Worm (Caenorhabditis elegans) whole organism, young adult: ENCODE measurements around the gene egal-1.

Source experiments
- B0336.3 ChIP-seq: fragments of 200-800 bp; sonication (Bioruptor generic); IDR thresholded peaks from 2 replicates; pipeline ENCODE4 v1.3.6; 2022; ENCODE audit warnings: missing genetic modification characterization, missing compliant biosample characterization
- C17E4.6 ChIP-seq: fragments of 200-800 bp; sonication (Bioruptor generic); IDR thresholded peaks from 2 replicates; pipeline ENCODE4 v1.3.6; 2022; ENCODE audit warnings: missing genetic modification reagents, missing genetic modification characterization, missing compliant biosample characterization
- F10E7.11 ChIP-seq: sonication (generic microtip); optimal IDR thresholded peaks from 2 replicates; lab custom pipeline; 2017; ENCODE audit warnings: mild to moderate bottlenecking, missing genetic modification characterization, moderate library complexity, missing compliant biosample characterization
- F49E8.2 ChIP-seq: sonication (generic microtip); optimal IDR thresholded peaks from 3 replicates; lab custom pipeline; 2017; ENCODE audit warnings: missing genetic modification characterization, mild to moderate bottlenecking, missing compliant biosample characterization, antibody characterized with exemption, moderate library complexity; ENCODE audit not compliant: insufficient read depth
- F52B5.7 ChIP-seq: sonication (generic microtip); optimal IDR thresholded peaks from 2 replicates; lab custom pipeline; 2016; ENCODE audit warnings: mild to moderate bottlenecking, missing genetic modification characterization, missing compliant biosample characterization
- F55B11.4 ChIP-seq: sonication (generic microtip); optimal IDR thresholded peaks from 2 replicates; lab custom pipeline; 2016; ENCODE audit warnings: missing compliant biosample characterization, missing genetic modification characterization, borderline replicate concordance; ENCODE audit not compliant: insufficient read depth
- K11D2.4 ChIP-seq: fragments of 200-800 bp; sonication (Bioruptor generic); IDR thresholded peaks from 2 replicates; pipeline ENCODE4 v1.3.6; 2022; ENCODE audit warnings: missing genetic modification reagents, missing genetic modification characterization, missing compliant biosample characterization
- Y53F4B.3 ChIP-seq: fragments of 200-800 bp; sonication (Bioruptor generic); IDR thresholded peaks from 2 replicates; pipeline ENCODE4 v1.3.6; 2022; ENCODE audit warnings: missing genetic modification reagents, missing genetic modification characterization, missing compliant biosample characterization
- Y56A3A.18 ChIP-seq: fragments of 200-800 bp; sonication (Bioruptor generic); IDR thresholded peaks from 2 replicates; pipeline ENCODE4 v1.3.6; 2022; ENCODE audit warnings: missing genetic modification reagents, missing genetic modification characterization, missing compliant biosample characterization
- Y67H2A.10 ChIP-seq: fragments of 200-800 bp; sonication (Bioruptor generic); conservative IDR thresholded peaks from 2 replicates; pipeline ENCODE4 v1.3.6; 2022; ENCODE audit warnings: missing genetic modification reagents, missing genetic modification characterization, missing compliant biosample characterization
- ZK185.1 ChIP-seq: sonication (generic microtip); optimal IDR thresholded peaks from 2 replicates; lab custom pipeline; 2016; ENCODE audit warnings: mild to moderate bottlenecking, missing genetic modification characterization, missing compliant biosample characterization; ENCODE audit not compliant: poor library complexity, severe bottlenecking
- aptf-3 ChIP-seq: fragments of 200-800 bp; sonication (Bioruptor generic); IDR thresholded peaks from 2 replicates; pipeline ENCODE4 v1.3.6; 2022; ENCODE audit warnings: missing genetic modification characterization, missing compliant biosample characterization
- ceh-100 ChIP-seq: fragments of 200-800 bp; sonication (Bioruptor generic); IDR thresholded peaks from 2 replicates; pipeline ENCODE4 v1.3.6; 2022; ENCODE audit warnings: missing genetic modification reagents, missing genetic modification characterization, missing compliant biosample characterization
- ceh-40 ChIP-seq: fragments of 200-800 bp; sonication (Bioruptor generic); IDR thresholded peaks from 2 replicates; pipeline ENCODE4 v1.3.6; 2022; ENCODE audit warnings: missing genetic modification characterization, missing compliant biosample characterization
- ceh-91 ChIP-seq: fragments of 200-800 bp; sonication (Bioruptor generic); IDR thresholded peaks from 2 replicates; pipeline ENCODE4 v1.3.6; 2022; ENCODE audit warnings: missing genetic modification reagents, missing genetic modification characterization, missing compliant biosample characterization
- efl-1 ChIP-seq: fragments of 150-350 bp; optimal IDR thresholded peaks from 2 replicates; lab custom pipeline; 2014; ENCODE audit warnings: missing biosample characterization, missing genetic modification reagents, missing genetic modification characterization
- ekl-4 ChIP-seq: fragments of 200-800 bp; sonication (Bioruptor generic); IDR thresholded peaks from 2 replicates; pipeline ENCODE4 v1.3.6; 2022; ENCODE audit warnings: missing genetic modification reagents, missing genetic modification characterization, missing compliant biosample characterization
- fkh-3 ChIP-seq: sonication (generic microtip); optimal IDR thresholded peaks from 2 replicates; lab custom pipeline; 2016; ENCODE audit warnings: mild to moderate bottlenecking, missing genetic modification characterization, missing compliant biosample characterization
- him-1 ChIP-seq: sonication (generic microtip); optimal IDR thresholded peaks from 2 replicates; lab custom pipeline; 2016; ENCODE audit warnings: missing genotype, missing genetic modification reagents, missing genetic modification characterization, missing compliant biosample characterization
- hrde-1 ChIP-seq: sonication (generic microtip); optimal IDR thresholded peaks from 2 replicates; lab custom pipeline; 2016; ENCODE audit warnings: missing genetic modification characterization, mild to moderate bottlenecking, missing compliant biosample characterization, moderate library complexity, missing genotype, missing genetic modification reagents, borderline replicate concordance
- hsf-1 ChIP-seq: fragments of 200-800 bp; sonication (Bioruptor generic); IDR thresholded peaks from 2 replicates; pipeline ENCODE4 v1.3.6; 2022; ENCODE audit warnings: missing genetic modification reagents, missing genetic modification characterization, missing compliant biosample characterization
- lin-35 ChIP-seq, 3 experiments: fragments of 150-350 bp in 2 of 3; sonication (generic microtip) in 1 of 3; optimal IDR thresholded peaks; 2 replicates each; lab custom pipeline; 2014 to 2018; ENCODE audit warnings: missing biosample characterization in 3 of 3, missing genetic modification characterization in 3 of 3, missing genetic modification reagents in 3 of 3
- lin-40 ChIP-seq: sonication (generic microtip); optimal IDR thresholded peaks from 2 replicates; lab custom pipeline; 2016; ENCODE audit warnings: missing genetic modification characterization, mild to moderate bottlenecking, missing compliant biosample characterization, missing genotype, missing genetic modification reagents
- madf-10 ChIP-seq: sonication (generic microtip); optimal IDR thresholded peaks from 2 replicates; lab custom pipeline; 2016; ENCODE audit warnings: mild to moderate bottlenecking, missing genetic modification characterization, missing compliant biosample characterization
- mxl-1 ChIP-seq: sonication (generic microtip); optimal IDR thresholded peaks from 2 replicates; lab custom pipeline; 2016; ENCODE audit warnings: missing genetic modification characterization, missing compliant biosample characterization
- nhr-179 ChIP-seq: sonication (generic microtip); optimal IDR thresholded peaks from 2 replicates; lab custom pipeline; 2016; ENCODE audit warnings: mild to moderate bottlenecking, missing genetic modification characterization, missing compliant biosample characterization
- nhr-27 ChIP-seq: fragments of 200-800 bp; sonication (Bioruptor generic); optimal IDR thresholded peaks from 2 replicates; lab custom pipeline; 2018; ENCODE audit warnings: mild to moderate bottlenecking, missing genetic modification characterization, moderate library complexity, missing compliant biosample characterization
- pbrm-1 ChIP-seq: fragments of 200-800 bp; sonication (Bioruptor generic); IDR thresholded peaks from 2 replicates; pipeline ENCODE4 v1.3.6; 2022; ENCODE audit warnings: missing genetic modification reagents, missing genetic modification characterization, missing compliant biosample characterization
- pha-4 ChIP-seq: fragments of 150-350 bp; sonication (generic microtip); optimal IDR thresholded peaks from 2 replicates; lab custom pipeline; 2014; ENCODE audit warnings: missing biosample characterization, missing genetic modification reagents, missing genetic modification characterization
- rpc-1 ChIP-seq, 2 experiments: fragments of 150-350 bp in 1 of 2; sonication (generic microtip) in 1 of 2; optimal IDR thresholded peaks; 2 replicates each; lab custom pipeline; 2014 to 2018; ENCODE audit warnings: missing biosample characterization in 1 of 2, missing genetic modification characterization in 1 of 2, missing genetic modification reagents in 1 of 2, missing genotype in 1 of 2
- snpc-4 ChIP-seq, 5 experiments: fragments of 150-350 bp in 1 of 5; sonication (generic microtip) in 4 of 5; optimal IDR thresholded peaks; 2 replicates each; lab custom pipeline; 2014 to 2018; ENCODE audit warnings: missing genetic modification characterization in 5 of 5, missing biosample characterization in 3 of 5, antibody characterized with exemption in 2 of 5, mild to moderate bottlenecking in 2 of 5, missing compliant biosample characterization in 2 of 5, missing genotype in 2 of 5, moderate library complexity in 2 of 5, missing genetic modification reagents in 1 of 5
- tbp1 ChIP-seq: fragments of 200-800 bp; sonication (Bioruptor generic); optimal IDR thresholded peaks from 2 replicates; lab custom pipeline; 2018; ENCODE audit warnings: mild to moderate bottlenecking, missing genetic modification characterization, missing compliant biosample characterization
- tbx-9 ChIP-seq: sonication (generic microtip); optimal IDR thresholded peaks from 2 replicates; lab custom pipeline; 2016; ENCODE audit warnings: borderline replicate concordance, missing genetic modification characterization, inconsistent platforms, missing compliant biosample characterization
- unc-130 ChIP-seq: sonication (generic microtip); optimal IDR thresholded peaks from 2 replicates; lab custom pipeline; 2016; ENCODE audit warnings: missing genetic modification reagents, missing genetic modification characterization, missing compliant biosample characterization
- unc-62 ChIP-seq: fragments of 150-350 bp; optimal IDR thresholded peaks from 2 replicates; lab custom pipeline; 2014; ENCODE audit warnings: missing biosample characterization, missing genetic modification reagents, missing genetic modification characterization
- zfh-2 ChIP-seq: fragments of 200-800 bp; sonication (Bioruptor generic); conservative IDR thresholded peaks from 2 replicates; pipeline ENCODE4 v1.3.6; 2022; ENCODE audit warnings: missing genetic modification reagents, missing genetic modification characterization, missing compliant biosample characterization
- ztf-22 ChIP-seq: fragments of 200-800 bp; sonication (Bioruptor generic); optimal IDR thresholded peaks from 2 replicates; lab custom pipeline; 2018; ENCODE audit warnings: mild to moderate bottlenecking, missing genetic modification characterization, moderate library complexity, missing compliant biosample characterization
- ztf-25 ChIP-seq: fragments of 200-800 bp; sonication (Bioruptor generic); IDR thresholded peaks from 2 replicates; pipeline ENCODE4 v1.3.6; 2022; ENCODE audit warnings: missing genetic modification reagents, missing genetic modification characterization, missing compliant biosample characterization

egal-1 gene

ce11 chrIV:5867189-5867588 lies 42.6 kb downstream of the egal-1 start, which contains the start of gene C06E7.88:
Gene C06E7.88, minus strand, starts transcription at chrIV:5867289.
- TF ChIP-seq lin-40 (tag; lab: Kevin White, UChicago) = no peak
- TF ChIP-seq tbx-9 (tag; lab: Kevin White, UChicago) = no peak
- no peak for TF ChIP-seq hsf-1
- no peak for TF ChIP-seq nhr-179
- no peak for TF ChIP-seq ceh-40 (GFP tag; lab: Robert Waterston, UW)
- no peak for TF ChIP-seq unc-62 (GFP tag; lab: Kevin White, UChicago)
- TF ChIP-seq ZK185.1 = no peak
- TF ChIP-seq Y67H2A.10 (GFP tag; lab: Robert Waterston, UW) = no peak
- TF ChIP-seq F52B5.7 = no peak
- no peak for TF ChIP-seq pbrm-1 (GFP tag; lab: Robert Waterston, UW)
- TF ChIP-seq F49E8.2 (tag; lab: Kevin White, UChicago) = no peak
- TF ChIP-seq ekl-4 (GFP tag; lab: Robert Waterston, UW) = no peak
- TF ChIP-seq tbp1 (GFP tag; lab: Kevin White, UChicago) = no peak
- TF ChIP-seq K11D2.4 (GFP tag; lab: Robert Waterston, UW) = no peak
- no peak for TF ChIP-seq nhr-27
- TF ChIP-seq madf-10 = no peak

- TF ChIP-seq ekl-4 (GFP tag; lab: Robert Waterston, UW) (no peak), hrde-1 (no peak), F55B11.4 (tag; lab: Kevin White, UChicago) (no peak), nhr-179 (no peak), F10E7.11 (tag; lab: Kevin White, UChicago) (no peak), zfh-2 (GFP tag; lab: Robert Waterston, UW) (no peak)
Measured at ce11 chrIV:5869354-5869753, 44.8 kb downstream of the egal-1 start.

- TF ChIP-seq unc-130 (GFP tag; lab: Kevin White, UChicago) (no peak), C17E4.6 (GFP tag; lab: Robert Waterston, UW) (no peak), rpc-1 (optimal IDR thresholded peaks at IDR 0.05; lab: Kevin White, UChicago) (no peak), rpc-1 (tag; optimal IDR thresholded peaks at IDR 0.05; lab: Kevin White, UChicago) (no peak), F49E8.2 (tag; lab: Kevin White, UChicago) (no peak), ceh-91 (GFP tag; lab: Robert Waterston, UW) (no peak), lin-35 (GFP tag; optimal IDR thresholded peaks at IDR 0.05; lab: Kevin White, UChicago) (no peak), ztf-25 (no peak), Y53F4B.3 (GFP tag; lab: Robert Waterston, UW) (no peak), ceh-100 (no peak), B0336.3 (GFP tag; lab: Robert Waterston, UW) (no peak), fkh-3 (no peak), Y56A3A.18 (no peak), aptf-3 (GFP tag; lab: Robert Waterston, UW) (no peak), mxl-1 (no peak), pbrm-1 (GFP tag; lab: Robert Waterston, UW) (no peak), him-1 (tag; lab: Kevin White, UChicago) (no peak), pha-4 (tag; lab: Kevin White, UChicago) (no peak), ztf-22 (no peak), snpc-4 (GFP tag; optimal IDR thresholded peaks at IDR 0.05; lab: Kevin White, UChicago) (no peak), snpc-4 (tag; optimal IDR thresholded peaks at IDR 0.05; lab: Kevin White, UChicago) (no peak), efl-1 (GFP tag; lab: Kevin White, UChicago) (no peak)
Measured at ce11 chrIV:5870072-5870471, 45.5 kb downstream of the egal-1 start, which contains the start of gene srv-17. Gene srv-17, minus strand, starts transcription at chrIV:5870172.
